Worm (Caenorhabditis elegans) whole organism, L2 larva: Measurements from ENCODE around the gene srw-117.

Experiments used
- C34F6.9 ChIP-seq: fragments of 150-350 bp; optimal IDR thresholded peaks from 2 replicates; lab custom pipeline; 2014; ENCODE audit warnings: missing biosample characterization, missing genetic modification characterization
- F13H6.1 ChIP-seq: sonication (generic microtip); optimal IDR thresholded peaks from 2 replicates; lab custom pipeline; 2016; ENCODE audit warnings: missing genetic modification characterization, missing compliant biosample characterization
- R02D3.7 ChIP-seq: fragments of 150-350 bp; optimal IDR thresholded peaks from 2 replicates; lab custom pipeline; 2014; ENCODE audit warnings: missing biosample characterization, missing genetic modification characterization
- ZK546.5 ChIP-seq: sonication (generic microtip); optimal IDR thresholded peaks from 2 replicates; lab custom pipeline; 2017; ENCODE audit warnings: missing biosample characterization, missing genetic modification characterization
- alr-1 ChIP-seq: fragments of 150-350 bp; optimal IDR thresholded peaks from 2 replicates; lab custom pipeline; 2014; ENCODE audit warnings: missing biosample characterization, missing genetic modification characterization
- aly-2 ChIP-seq: fragments of 150-350 bp; optimal IDR thresholded peaks from 2 replicates; lab custom pipeline; 2014; ENCODE audit warnings: missing biosample characterization, missing genetic modification characterization
- ama-1 ChIP-seq: fragments of 150-350 bp; optimal IDR thresholded peaks from 2 replicates; lab custom pipeline; 2018; ENCODE audit warnings: inconsistent platforms
- ceh-16 ChIP-seq: fragments of 150-350 bp; optimal IDR thresholded peaks from 2 replicates; lab custom pipeline; 2014; ENCODE audit warnings: missing biosample characterization, missing genetic modification characterization
- crh-2 ChIP-seq: sonication (generic microtip); optimal IDR thresholded peaks from 2 replicates; lab custom pipeline; 2017; ENCODE audit warnings: missing biosample characterization, missing genetic modification characterization
- egl-27 ChIP-seq: sonication (generic microtip); optimal IDR thresholded peaks from 3 replicates; lab custom pipeline; 2017; ENCODE audit warnings: missing biosample characterization, missing genetic modification reagents, missing genetic modification characterization
- elt-1 ChIP-seq: fragments of 150-350 bp; optimal IDR thresholded peaks from 2 replicates; lab custom pipeline; 2014; ENCODE audit warnings: missing biosample characterization, missing genetic modification characterization
- fos-1 ChIP-seq: fragments of 150-350 bp; optimal IDR thresholded peaks from 2 replicates; lab custom pipeline; 2014; ENCODE audit warnings: missing biosample characterization, missing genetic modification characterization
- gmeb-1 ChIP-seq: fragments of 150-350 bp; optimal IDR thresholded peaks from 2 replicates; lab custom pipeline; 2014; ENCODE audit warnings: missing biosample characterization, missing genetic modification characterization
- lin-11 ChIP-seq: fragments of 150-350 bp; sonication (generic microtip); optimal IDR thresholded peaks from 2 replicates; lab custom pipeline; 2014; ENCODE audit warnings: missing biosample characterization, missing genetic modification characterization, inconsistent platforms, mixed read lengths
- lin-13 ChIP-seq: fragments of 150-350 bp; optimal IDR thresholded peaks from 2 replicates; lab custom pipeline; 2014; ENCODE audit warnings: missing biosample characterization, missing genetic modification reagents, missing genetic modification characterization
- lin-39 ChIP-seq: fragments of 150-350 bp; optimal IDR thresholded peaks from 2 replicates; lab custom pipeline; 2014; ENCODE audit warnings: missing biosample characterization, missing genetic modification reagents, missing genetic modification characterization
- mab-5 ChIP-seq: fragments of 150-350 bp; optimal IDR thresholded peaks from 2 replicates; lab custom pipeline; 2014; ENCODE audit warnings: missing biosample characterization, missing genetic modification characterization
- nhr-10 ChIP-seq: sonication (generic microtip); optimal IDR thresholded peaks from 2 replicates; lab custom pipeline; 2017; ENCODE audit warnings: missing biosample characterization, missing genetic modification characterization
- nhr-11 ChIP-seq: fragments of 150-350 bp; optimal IDR thresholded peaks from 2 replicates; lab custom pipeline; 2014; ENCODE audit warnings: missing biosample characterization, missing genetic modification characterization
- nhr-12 ChIP-seq: fragments of 150-350 bp; optimal IDR thresholded peaks from 2 replicates; lab custom pipeline; 2014; ENCODE audit warnings: missing biosample characterization, missing genetic modification characterization
- nhr-129 ChIP-seq: fragments of 150-350 bp; optimal IDR thresholded peaks from 2 replicates; lab custom pipeline; 2014; ENCODE audit warnings: missing biosample characterization, missing genetic modification characterization
- nhr-21 ChIP-seq: fragments of 150-350 bp; optimal IDR thresholded peaks from 2 replicates; lab custom pipeline; 2014; ENCODE audit warnings: missing biosample characterization, missing genetic modification characterization
- nhr-23 ChIP-seq: fragments of 150-350 bp; optimal IDR thresholded peaks from 2 replicates; lab custom pipeline; 2014; ENCODE audit warnings: missing biosample characterization, missing genetic modification reagents, missing genetic modification characterization
- nhr-237 ChIP-seq: fragments of 150-350 bp; optimal IDR thresholded peaks from 2 replicates; lab custom pipeline; 2014; ENCODE audit warnings: missing biosample characterization, missing genetic modification characterization
- nhr-25 ChIP-seq: fragments of 150-350 bp; sonication (generic microtip); optimal IDR thresholded peaks from 3 replicates; lab custom pipeline; 2014; ENCODE audit warnings: missing biosample characterization, missing genetic modification characterization
- nhr-6 ChIP-seq: fragments of 150-350 bp; optimal IDR thresholded peaks from 2 replicates; lab custom pipeline; 2014; ENCODE audit warnings: missing biosample characterization, missing genetic modification characterization
- nhr-77 ChIP-seq: fragments of 150-350 bp; optimal IDR thresholded peaks from 2 replicates; lab custom pipeline; 2014; ENCODE audit warnings: missing biosample characterization, missing genetic modification characterization
- sem-4 ChIP-seq: fragments of 150-350 bp; optimal IDR thresholded peaks from 2 replicates; lab custom pipeline; 2014; ENCODE audit warnings: missing biosample characterization, missing genetic modification reagents, missing genetic modification characterization
- skn-1 ChIP-seq: sonication (generic microtip); optimal IDR thresholded peaks from 2 replicates; lab custom pipeline; 2017; ENCODE audit warnings: missing biosample characterization, missing genetic modification characterization
- sma-3 ChIP-seq: sonication (generic microtip); optimal IDR thresholded peaks from 2 replicates; lab custom pipeline; 2016; ENCODE audit warnings: missing genetic modification reagents, missing genetic modification characterization, missing compliant biosample characterization
- unc-39 ChIP-seq: fragments of 150-350 bp; optimal IDR thresholded peaks from 2 replicates; lab custom pipeline; 2014; ENCODE audit warnings: missing biosample characterization, missing genetic modification characterization
- unc-55 ChIP-seq: fragments of 150-350 bp; sonication (generic microtip); optimal IDR thresholded peaks from 3 replicates; lab custom pipeline; 2014; ENCODE audit warnings: missing biosample characterization, missing genetic modification reagents, missing genetic modification characterization
- unc-62 ChIP-seq: fragments of 150-350 bp; optimal IDR thresholded peaks from 2 replicates; lab custom pipeline; 2014; ENCODE audit warnings: missing biosample characterization, missing genetic modification reagents, missing genetic modification characterization
- zag-1 ChIP-seq: fragments of 150-350 bp; optimal IDR thresholded peaks from 2 replicates; lab custom pipeline; 2014; ENCODE audit warnings: missing biosample characterization, missing genetic modification characterization
- ztf-1 ChIP-seq: fragments of 200-800 bp; sonication (Bioruptor generic); conservative IDR thresholded peaks from 2 replicates; pipeline ENCODE4 v1.3.6; 2022; ENCODE audit warnings: missing genetic modification characterization, missing compliant biosample characterization
- ztf-11 ChIP-seq: sonication (generic microtip); optimal IDR thresholded peaks from 2 replicates; lab custom pipeline; 2017; ENCODE audit warnings: missing biosample characterization, missing genetic modification characterization
- ztf-4 ChIP-seq: fragments of 150-350 bp; optimal IDR thresholded peaks from 2 replicates; lab custom pipeline; 2014; ENCODE audit warnings: missing biosample characterization, missing genetic modification characterization

srw-117 gene

DNA sequence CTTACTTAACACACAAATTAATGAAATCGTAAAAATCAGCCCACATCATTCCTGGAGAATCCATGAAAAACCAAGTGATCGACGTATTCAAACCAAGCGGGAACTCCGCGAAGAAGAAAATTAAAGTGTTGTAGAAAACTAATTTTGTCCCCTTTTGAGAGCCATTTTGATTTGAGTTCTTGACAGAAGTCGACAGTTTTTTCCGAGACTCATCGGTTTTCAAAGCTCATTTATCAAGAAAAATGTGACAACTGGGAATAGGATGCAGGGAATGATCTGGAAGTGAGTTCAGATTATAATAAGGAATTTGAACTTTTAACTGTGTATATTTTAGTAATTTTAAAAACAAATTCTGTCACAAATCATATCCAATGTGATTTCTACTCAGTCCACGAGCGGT is 28.1 kb upstream of the srw-117 start, which contains the start of gene srw-135:
srw-135 (minus strand) TSS at position 101 of the 400 bp plus-strand sequence.
- TF ChIP-seq unc-55 (GFP tag; lab: Kevin White, UChicago) = no peak
- TF ChIP-seq F13H6.1 (tag; lab: Kevin White, UChicago) = no peak
- TF ChIP-seq ztf-1 = no peak
- TF ChIP-seq C34F6.9 (tag; lab: Kevin White, UChicago) = no peak
- TF ChIP-seq nhr-10 = no peak
- TF ChIP-seq nhr-129 (tag; lab: Kevin White, UChicago) = no peak
- TF ChIP-seq nhr-12 (tag; lab: Kevin White, UChicago) = no peak
- no peak for TF ChIP-seq nhr-21 (tag; lab: Kevin White, UChicago)
- no peak for TF ChIP-seq nhr-6
- TF ChIP-seq sem-4 (tag; lab: Kevin White, UChicago) = no peak
- no peak for TF ChIP-seq nhr-237 (tag; lab: Kevin White, UChicago)
- TF ChIP-seq nhr-11 = no peak
- no peak for TF ChIP-seq egl-27 (tag; lab: Kevin White, UChicago)
- TF ChIP-seq elt-1 (tag; lab: Kevin White, UChicago) = no peak
- no peak for TF ChIP-seq ztf-4 (tag; lab: Kevin White, UChicago)
- no peak for TF ChIP-seq ama-1 (lab: Kevin White, UChicago)
- no peak for TF ChIP-seq nhr-77 (tag; lab: Kevin White, UChicago)
- no peak for TF ChIP-seq fos-1 (tag; lab: Kevin White, UChicago)

DNA sequence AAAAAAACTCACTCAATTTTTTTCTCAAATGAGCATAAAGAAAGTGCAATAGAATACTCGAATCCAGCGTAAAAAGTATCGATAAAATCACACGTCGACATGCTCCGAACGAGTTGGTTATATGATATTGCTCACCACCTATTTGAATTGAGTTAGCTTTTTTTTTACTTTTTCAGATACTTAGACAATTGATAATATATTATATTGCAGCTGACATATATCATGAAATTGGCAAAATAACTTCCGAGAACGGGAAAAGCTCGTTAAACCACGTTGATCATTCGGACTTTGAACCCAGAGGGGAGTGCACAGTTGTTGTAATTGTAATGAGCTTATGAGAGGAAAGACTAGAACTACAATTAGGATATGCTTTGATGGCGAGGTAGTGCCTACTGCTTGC is 27.2 kb upstream of the srw-117 start, which contains the start of gene srw-136:
srw-136 (minus strand) TSS at position 101 of the 400 bp plus-strand sequence.
- TF ChIP-seq lin-39 = no peak
- TF ChIP-seq alr-1 = no peak
- no peak for TF ChIP-seq nhr-10
- no peak for TF ChIP-seq C34F6.9 (tag; lab: Kevin White, UChicago)
- TF ChIP-seq nhr-25 (tag; lab: Kevin White, UChicago) = no peak
- TF ChIP-seq unc-62 (GFP tag; lab: Kevin White, UChicago) = no peak
- TF ChIP-seq R02D3.7 = no peak
- no peak for TF ChIP-seq crh-2 (tag; lab: Kevin White, UChicago)
- TF ChIP-seq sma-3 = no peak
- TF ChIP-seq unc-39 = no peak
- no peak for TF ChIP-seq ztf-11 (tag; lab: Kevin White, UChicago)
- TF ChIP-seq nhr-129 (tag; lab: Kevin White, UChicago) = no peak
- no peak for TF ChIP-seq nhr-12 (tag; lab: Kevin White, UChicago)
- no peak for TF ChIP-seq nhr-23 (tag; lab: Kevin White, UChicago)
- no peak for TF ChIP-seq skn-1
- no peak for TF ChIP-seq lin-11 (tag; lab: Kevin White, UChicago)
- no peak for TF ChIP-seq zag-1
- TF ChIP-seq nhr-77 (tag; lab: Kevin White, UChicago) = no peak

ce11 chrV:3005964-3006363 is 22.7 kb upstream of the srw-117 start, which contains the start of gene srw-112:
Gene srw-112, minus strand, starts transcription at chrV:3006064.
- TF ChIP-seq F13H6.1 (tag; lab: Kevin White, UChicago) (no peak), lin-39 (no peak), R02D3.7 (no peak), ZK546.5 (tag; lab: Kevin White, UChicago) (no peak)

DNA sequence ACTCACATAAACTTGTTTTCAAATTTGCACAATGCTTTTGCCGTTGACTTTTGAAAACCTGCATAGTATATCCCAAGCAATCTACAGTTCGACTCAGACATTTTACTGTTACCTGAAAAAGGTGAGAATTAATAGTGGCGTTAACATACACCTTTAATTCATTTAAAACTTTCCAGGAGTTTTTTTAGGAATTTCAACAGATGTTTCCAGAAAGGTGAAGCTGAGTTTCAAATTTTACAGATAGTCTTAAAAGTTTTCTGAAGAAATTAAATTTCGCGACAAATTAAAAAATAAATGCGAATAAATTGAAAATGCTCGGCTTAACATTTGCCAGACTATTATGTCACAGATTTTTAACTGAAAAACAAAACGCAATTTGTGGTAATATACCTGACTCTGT is 16.5 kb upstream of the srw-117 start, which contains the start of gene srw-119:
srw-119 (minus strand) TSS at position 101 of the 400 bp plus-strand sequence.
- no peak for TF ChIP-seq nhr-10
- no peak for TF ChIP-seq mab-5 (tag; lab: Kevin White, UChicago)
- no peak for TF ChIP-seq nhr-6
- TF ChIP-seq sma-3 = no peak
- no peak for TF ChIP-seq zag-1
- TF ChIP-seq aly-2 = no peak
- no peak for TF ChIP-seq nhr-21 (tag; lab: Kevin White, UChicago)
- TF ChIP-seq ZK546.5 (tag; lab: Kevin White, UChicago) = no peak
- TF ChIP-seq gmeb-1 (tag; lab: Kevin White, UChicago) = no peak
- TF ChIP-seq R02D3.7 = no peak
- TF ChIP-seq crh-2 (tag; lab: Kevin White, UChicago) = no peak
- no peak for TF ChIP-seq ceh-16 (tag; lab: Kevin White, UChicago)
- TF ChIP-seq lin-13 (GFP tag; lab: Kevin White, UChicago) = no peak
- no peak for TF ChIP-seq ztf-11 (tag; lab: Kevin White, UChicago)
- TF ChIP-seq nhr-77 (tag; lab: Kevin White, UChicago) = no peak
- TF ChIP-seq nhr-129 (tag; lab: Kevin White, UChicago) = no peak
- no peak for TF ChIP-seq elt-1 (tag; lab: Kevin White, UChicago)
